Worm (Caenorhabditis elegans): ENCODE data around the gene xbx-9.

DNA sequence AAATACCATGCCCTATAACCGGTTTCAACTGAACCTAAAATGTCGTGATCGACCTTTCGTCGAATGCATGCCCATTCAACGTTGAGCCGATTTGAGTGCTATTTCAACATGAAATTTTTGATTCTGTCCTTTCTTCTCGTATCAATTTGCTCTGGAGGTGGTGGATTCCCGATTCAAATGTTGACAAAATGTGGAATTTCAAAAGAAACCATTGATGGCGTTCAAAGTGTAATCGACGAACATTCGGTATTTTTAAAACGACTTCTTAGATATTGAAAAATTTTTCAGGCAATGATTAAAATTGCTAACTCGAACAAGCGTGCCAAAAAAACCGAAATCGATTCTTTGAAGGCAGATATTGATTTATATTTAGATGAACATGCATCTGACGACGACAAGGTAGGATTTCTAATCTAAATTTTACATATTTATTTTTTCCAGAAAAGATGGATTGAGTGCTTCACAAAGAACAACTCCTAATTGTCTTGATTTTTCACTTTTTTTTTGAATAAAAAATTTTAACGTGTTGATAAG, 6.8 kb upstream of the xbx-9 start, which contains the start of gene R11D1.13:
- no peak for TF ChIP-seq ztf-1 (GFP tag; conservative IDR thresholded peaks at IDR 0.05)
- TF ChIP-seq alr-1 (tag; optimal IDR thresholded peaks at IDR 0.05) = no peak
- no peak for TF ChIP-seq nhr-11 (tag; optimal IDR thresholded peaks at IDR 0.05)
- TF ChIP-seq lin-13 (GFP tag; optimal IDR thresholded peaks at IDR 0.05) = no peak
- no peak for TF ChIP-seq nhr-12 (tag; optimal IDR thresholded peaks at IDR 0.05)
- TF ChIP-seq unc-39 (tag; optimal IDR thresholded peaks at IDR 0.05) = no peak
- TF ChIP-seq aly-2 (tag; optimal IDR thresholded peaks at IDR 0.05) = no peak
- no peak for TF ChIP-seq ztf-11 (tag; optimal IDR thresholded peaks at IDR 0.05)
- TF ChIP-seq egl-27 (tag; optimal IDR thresholded peaks at IDR 0.05) = no peak
- no peak for TF ChIP-seq zag-1 (tag; optimal IDR thresholded peaks at IDR 0.05)
- no peak for TF ChIP-seq R02D3.7 (tag; optimal IDR thresholded peaks at IDR 0.05)
